Worm (Caenorhabditis elegans): Measurements from ENCODE around the gene col-165.

Gene col-165

ce11 chrX:4371413-4371812 is 18.0 kb downstream of the col-165 start, which contains the start of gene R160.13:
R160.13 (minus strand) TSS chrX:4371513.
- no peak for TF ChIP-seq tbx-37 (GFP tag; conservative IDR thresholded peaks at IDR 0.05)
- no peak for TF ChIP-seq B0310.2 (tag; optimal IDR thresholded peaks at IDR 0.05)
- no peak for TF ChIP-seq scrt-1 (GFP tag; IDR thresholded peaks at IDR 0.05)
- TF ChIP-seq aly-1 (tag; optimal IDR thresholded peaks at IDR 0.05), result no peak
- no peak for TF ChIP-seq ceh-36 (tag; optimal IDR thresholded peaks at IDR 0.05)
- no peak for TF ChIP-seq ama-1 (optimal IDR thresholded peaks at IDR 0.05)
- TF ChIP-seq sea-1 (GFP tag; conservative IDR thresholded peaks at IDR 0.05), result no peak
- TF ChIP-seq tbx-11 (GFP tag; IDR thresholded peaks at IDR 0.05), result no peak
- TF ChIP-seq flt-1 (GFP tag; IDR thresholded peaks at IDR 0.05), result no peak
- no peak for TF ChIP-seq ceh-13 (GFP tag; optimal IDR thresholded peaks at IDR 0.05)
- no peak for TF ChIP-seq pes-1 (GFP tag; IDR thresholded peaks at IDR 0.05)
- TF ChIP-seq tra-4 (tag; optimal IDR thresholded peaks at IDR 0.05), result no peak
- TF ChIP-seq ets-7 (tag; optimal IDR thresholded peaks at IDR 0.05), result no peak
- no peak for TF ChIP-seq hnd-1 (tag; optimal IDR thresholded peaks at IDR 0.05)
- no peak for TF ChIP-seq hmg-4 (GFP tag; optimal IDR thresholded peaks at IDR 0.05)
- no peak for TF ChIP-seq hmbx-1 (tag; optimal IDR thresholded peaks at IDR 0.05)

- TF ChIP-seq scrt-1 (GFP tag; IDR thresholded peaks at IDR 0.05), result no peak
- TF ChIP-seq ceh-13 (GFP tag; optimal IDR thresholded peaks at IDR 0.05), result no peak
- no peak for TF ChIP-seq tbx-11 (GFP tag; IDR thresholded peaks at IDR 0.05)
- TF ChIP-seq ama-1 (optimal IDR thresholded peaks at IDR 0.05), result no peak
These were observed 18.6 kb downstream of the col-165 start, which contains the start of gene R160.14 for ce11 chrX:4371988-4372387. R160.14 (minus strand) TSS chrX:4372088.

ce11 chrX:4373123-4373522 is 19.7 kb downstream of the col-165 start, which contains the start of gene R160.6:
R160.6 (minus strand) TSS chrX:4373223.
- TF ChIP-seq ets-7 (tag; optimal IDR thresholded peaks at IDR 0.05), result no peak
- no peak for TF ChIP-seq ceh-36 (tag; optimal IDR thresholded peaks at IDR 0.05)
- TF ChIP-seq scrt-1 (GFP tag; IDR thresholded peaks at IDR 0.05), result no peak
- no peak for TF ChIP-seq ama-1 (optimal IDR thresholded peaks at IDR 0.05)
- TF ChIP-seq tbx-37 (GFP tag; conservative IDR thresholded peaks at IDR 0.05), result no peak
- no peak for TF ChIP-seq hmg-4 (GFP tag; optimal IDR thresholded peaks at IDR 0.05)
- no peak for TF ChIP-seq flt-1 (GFP tag; IDR thresholded peaks at IDR 0.05)

- TF ChIP-seq sea-1 (GFP tag; conservative IDR thresholded peaks at IDR 0.05), result no peak
- TF ChIP-seq aly-1 (tag; optimal IDR thresholded peaks at IDR 0.05), result no peak
- no peak for TF ChIP-seq scrt-1 (GFP tag; IDR thresholded peaks at IDR 0.05)
- TF ChIP-seq ceh-13 (GFP tag; optimal IDR thresholded peaks at IDR 0.05), result no peak
- TF ChIP-seq hmg-4 (GFP tag; optimal IDR thresholded peaks at IDR 0.05), result no peak
- no peak for TF ChIP-seq ceh-36 (tag; optimal IDR thresholded peaks at IDR 0.05)
These were observed 23.4 kb downstream of the col-165 start, which contains the start of gene R160.2 for ce11 chrX:4376801-4377200. R160.2 (minus strand) TSS chrX:4376901.

- TF ChIP-seq hmg-4 (GFP tag; optimal IDR thresholded peaks at IDR 0.05) (no peak), tbx-37 (GFP tag; conservative IDR thresholded peaks at IDR 0.05) (no peak), aly-1 (tag; optimal IDR thresholded peaks at IDR 0.05) (no peak), tbx-11 (GFP tag; IDR thresholded peaks at IDR 0.05) (no peak), ceh-36 (tag; optimal IDR thresholded peaks at IDR 0.05) (no peak), B0310.2 (tag; optimal IDR thresholded peaks at IDR 0.05) (no peak), F13C5.2 (tag; optimal IDR thresholded peaks at IDR 0.05) (no peak), flt-1 (GFP tag; IDR thresholded peaks at IDR 0.05) (no peak), tra-4 (tag; optimal IDR thresholded peaks at IDR 0.05) (no peak), ets-7 (tag; optimal IDR thresholded peaks at IDR 0.05) (no peak), sea-1 (GFP tag; conservative IDR thresholded peaks at IDR 0.05) (no peak), pes-1 (GFP tag; IDR thresholded peaks at IDR 0.05) (no peak), scrt-1 (GFP tag; IDR thresholded peaks at IDR 0.05) (no peak), ceh-13 (GFP tag; optimal IDR thresholded peaks at IDR 0.05) (no peak), hmbx-1 (tag; optimal IDR thresholded peaks at IDR 0.05) (no peak)
These were observed 24.3 kb downstream of the col-165 start, which contains the start of gene R160.12 for ce11 chrX:4377689-4378088. R160.12 (minus strand) TSS chrX:4377789.

- TF ChIP-seq tbx-11 (GFP tag; IDR thresholded peaks at IDR 0.05) (no peak), tra-4 (tag; optimal IDR thresholded peaks at IDR 0.05) (no peak), ama-1 (optimal IDR thresholded peaks at IDR 0.05) (no peak), scrt-1 (GFP tag; IDR thresholded peaks at IDR 0.05) (no peak), hmg-4 (GFP tag; optimal IDR thresholded peaks at IDR 0.05) (no peak), hmbx-1 (tag; optimal IDR thresholded peaks at IDR 0.05) (no peak), aly-1 (tag; optimal IDR thresholded peaks at IDR 0.05) (no peak), ets-7 (tag; optimal IDR thresholded peaks at IDR 0.05) (no peak), tbx-37 (GFP tag; conservative IDR thresholded peaks at IDR 0.05) (no peak), B0310.2 (tag; optimal IDR thresholded peaks at IDR 0.05) (no peak), F13C5.2 (tag; optimal IDR thresholded peaks at IDR 0.05) (no peak), pes-1 (GFP tag; IDR thresholded peaks at IDR 0.05) (no peak), sea-1 (GFP tag; conservative IDR thresholded peaks at IDR 0.05) (no peak), hnd-1 (tag; optimal IDR thresholded peaks at IDR 0.05) (no peak)
These were observed 30.0 kb downstream of the col-165 start, which contains the start of gene lst-2 for ce11 chrX:4383316-4383936. lst-2 (minus strand) TSS chrX:4383366.

- TF ChIP-seq F13C5.2 (tag; optimal IDR thresholded peaks at IDR 0.05) (no peak), tra-4 (tag; optimal IDR thresholded peaks at IDR 0.05) (no peak), hmbx-1 (tag; optimal IDR thresholded peaks at IDR 0.05) (no peak), pes-1 (GFP tag; IDR thresholded peaks at IDR 0.05) (no peak), ceh-36 (tag; optimal IDR thresholded peaks at IDR 0.05) (no peak), aly-1 (tag; optimal IDR thresholded peaks at IDR 0.05) (no peak), B0310.2 (tag; optimal IDR thresholded peaks at IDR 0.05) (no peak), sea-1 (GFP tag; conservative IDR thresholded peaks at IDR 0.05) (no peak), ceh-13 (GFP tag; optimal IDR thresholded peaks at IDR 0.05) (no peak), hnd-1 (tag; optimal IDR thresholded peaks at IDR 0.05) (no peak), scrt-1 (GFP tag; IDR thresholded peaks at IDR 0.05) (no peak), hmg-4 (GFP tag; optimal IDR thresholded peaks at IDR 0.05) (no peak), flt-1 (GFP tag; IDR thresholded peaks at IDR 0.05) (no peak), ama-1 (optimal IDR thresholded peaks at IDR 0.05) (no peak), tbx-11 (GFP tag; IDR thresholded peaks at IDR 0.05) (no peak), ets-7 (tag; optimal IDR thresholded peaks at IDR 0.05) (no peak), tbx-37 (GFP tag; conservative IDR thresholded peaks at IDR 0.05) (no peak)
These were observed 33.1 kb downstream of the col-165 start for ce11 chrX:4386493-4386892.
